Fruit fly (Drosophila melanogaster): ENCODE results near the gene Traf6.
A peak's percentile ranks its signal among the peaks of the same experiment; 100 is the strongest.

Traf6 gene

dm6 chrX:8143537-8143936 lies 13.6 kb downstream of the Traf6 start, which contains the start of gene CG17982 (continued):
- TF ChIP-seq sens-2 (GFP tag; IDR thresholded peaks at IDR 0.05) (no peak), danr (GFP tag; IDR thresholded peaks at IDR 0.05) (no peak), CG12071 (GFP tag; optimal IDR thresholded peaks at IDR 0.05) (peak; percentile 76), kni (GFP tag; optimal IDR thresholded peaks at IDR 0.05) (peak; percentile 75), CkIIα-i1 (GFP tag; IDR thresholded peaks at IDR 0.05) (no peak), TFAM (GFP tag; optimal IDR thresholded peaks at IDR 0.05) (peak; percentile 5), CG1233 (GFP tag; optimal IDR thresholded peaks at IDR 0.05) (peak; percentile 83), CG17568 (GFP tag; optimal IDR thresholded peaks at IDR 0.05) (no peak), emc (GFP tag; optimal IDR thresholded peaks at IDR 0.05) (peak; percentile 51), sna (GFP tag; IDR thresholded peaks at IDR 0.05; ENCODE audit: partially characterized antibody) (no peak), CG4730 (GFP tag; IDR thresholded peaks at IDR 0.05) (peak; percentile 59), gt (GFP tag; IDR thresholded peaks at IDR 0.05) (no peak), Sox102F (GFP tag; optimal IDR thresholded peaks at IDR 0.05) (peak; percentile 89), disco-r (GFP tag; optimal IDR thresholded peaks at IDR 0.05) (peak; percentile 64), CG9727 (GFP tag; optimal IDR thresholded peaks at IDR 0.05) (peak; percentile 79), Doc3 (GFP tag; IDR thresholded peaks at IDR 0.05; ENCODE audit: partially characterized antibody) (no peak), YL-1 (GFP tag; optimal IDR thresholded peaks at IDR 0.05) (peak; percentile 79), B-H1 (GFP tag; IDR thresholded peaks at IDR 0.05) (peak; percentile 67; the same call in 2 of the 3 replicates), lab (GFP tag; optimal IDR thresholded peaks at IDR 0.05) (peak; percentile 89), tll (GFP tag; optimal IDR thresholded peaks at IDR 0.05) (no peak), CG16815 (GFP tag; optimal IDR thresholded peaks at IDR 0.05) (peak; percentile 47), unpg (GFP tag; optimal IDR thresholded peaks at IDR 0.05) (peak; percentile 92), Deaf1 (tag; optimal IDR thresholded peaks at IDR 0.05) (peak; percentile 60), wdn (GFP tag; IDR thresholded peaks at IDR 0.05) (peak; percentile 80), sug (tag; optimal IDR thresholded peaks at IDR 0.05) (peak; percentile 87), Adf1 (GFP tag; IDR thresholded peaks at IDR 0.05) (0 out of 2 replicates have a peak, but pooled peaks have one; percentile 31), ac (GFP tag; optimal IDR thresholded peaks at IDR 0.05) (peak; percentile 5), schlank (tag; optimal IDR thresholded peaks at IDR 0.05) (peak; percentile 61), dmrt11E (tag; optimal IDR thresholded peaks at IDR 0.05) (peak; percentile 80), CG17385 (GFP tag; optimal IDR thresholded peaks at IDR 0.05) (peak; percentile 81), Tbp (GFP tag; optimal IDR thresholded peaks at IDR 0.05) (no peak), CG11398 (GFP tag; optimal IDR thresholded peaks at IDR 0.05) (peak; percentile 69), CG11093 (GFP tag; IDR thresholded peaks at IDR 0.05) (peak; percentile 44; the same call in 1 of the 3 replicates), CG8359 (GFP tag; optimal IDR thresholded peaks at IDR 0.05; ENCODE audit: borderline replicate concordance) (peak; percentile 4), Doc2 (GFP tag; IDR thresholded peaks at IDR 0.05) (no peak), sc (optimal IDR thresholded peaks at IDR 0.05) (no peak), sc (GFP tag; optimal IDR thresholded peaks at IDR 0.05) (peak; percentile 18), dati (GFP tag; IDR thresholded peaks at IDR 0.05) (peak; percentile 32; the same call in 1 of the 2 replicates), cad (GFP tag; optimal IDR thresholded peaks at IDR 0.05) (no peak), sob (GFP tag; IDR thresholded peaks at IDR 0.05) (peak; percentile 86), CG9797 (GFP tag; optimal IDR thresholded peaks at IDR 0.05) (no peak), stwl (tag; optimal IDR thresholded peaks at IDR 0.05) (peak; percentile 69), Sox100B (GFP tag; optimal IDR thresholded peaks at IDR 0.05) (no peak), D19B (GFP tag; optimal IDR thresholded peaks at IDR 0.05) (no peak), Fer3 (tag; optimal IDR thresholded peaks at IDR 0.05) (peak; percentile 88), shn (GFP tag; optimal IDR thresholded peaks at IDR 0.05) (peak; percentile 80), CG17361 (GFP tag; IDR thresholded peaks at IDR 0.05) (peak; percentile 82), ssp (GFP tag; IDR thresholded peaks at IDR 0.05) (peak; percentile 20; the same call in 1 of the 2 replicates), CG8290 (GFP tag; optimal IDR thresholded peaks at IDR 0.05) (peak; percentile 65), CG8290 (tag; optimal IDR thresholded peaks at IDR 0.05) (peak; percentile 41 to 82), MESR4 (GFP tag; optimal IDR thresholded peaks at IDR 0.05) (peak; percentile 51)

Data from whole organism, embryonic.